Worm (Caenorhabditis elegans) whole organism, young adult: ENCODE data around the gene nep-9.

Source experiments
- B0035.1 ChIP-seq: sonication (generic microtip); optimal IDR thresholded peaks from 2 replicates; lab custom pipeline; 2016; ENCODE audit warnings: missing genetic modification characterization, mild to moderate bottlenecking, missing compliant biosample characterization, missing genotype, missing genetic modification reagents
- C17E4.6 ChIP-seq: fragments of 200-800 bp; sonication (Bioruptor generic); IDR thresholded peaks from 2 replicates; pipeline ENCODE4 v1.3.6; 2022; ENCODE audit warnings: missing genetic modification reagents, missing genetic modification characterization, missing compliant biosample characterization
- F33H1.4 ChIP-seq: fragments of 200-800 bp; sonication (Bioruptor generic); IDR thresholded peaks from 2 replicates; pipeline ENCODE4 v1.3.6; 2022; ENCODE audit warnings: missing genetic modification reagents, missing genetic modification characterization, missing compliant biosample characterization
- T07F8.4 ChIP-seq: sonication (generic microtip); optimal IDR thresholded peaks from 2 replicates; lab custom pipeline; 2016; ENCODE audit warnings: mild to moderate bottlenecking, missing genetic modification characterization, moderate library complexity, missing compliant biosample characterization
- Y53G8AR.9 ChIP-seq: fragments of 200-800 bp; sonication (Bioruptor generic); conservative IDR thresholded peaks from 2 replicates; pipeline ENCODE4 v1.3.6; 2022; ENCODE audit warnings: missing genetic modification reagents, missing genetic modification characterization, missing compliant biosample characterization
- Y67H2A.10 ChIP-seq: fragments of 200-800 bp; sonication (Bioruptor generic); conservative IDR thresholded peaks from 2 replicates; pipeline ENCODE4 v1.3.6; 2022; ENCODE audit warnings: missing genetic modification reagents, missing genetic modification characterization, missing compliant biosample characterization
- ZK185.1 ChIP-seq: sonication (generic microtip); optimal IDR thresholded peaks from 2 replicates; lab custom pipeline; 2016; ENCODE audit warnings: mild to moderate bottlenecking, missing genetic modification characterization, missing compliant biosample characterization; ENCODE audit not compliant: poor library complexity, severe bottlenecking
- attf-5 ChIP-seq: fragments of 200-800 bp; sonication (Bioruptor generic); optimal IDR thresholded peaks from 2 replicates; lab custom pipeline; 2018; ENCODE audit warnings: mild to moderate bottlenecking, missing genetic modification characterization, missing compliant biosample characterization
- cebp-1 ChIP-seq, 2 experiments: fragments of 200-800 bp in 1 of 2; sonication (Bioruptor generic) in 1 of 2; sonication (generic microtip) in 1 of 2; IDR thresholded peaks in 1 of 2; optimal IDR thresholded peaks in 1 of 2; 2 replicates each; pipeline versions ENCODE4 v1.3.6 to Lab custom; 2017 to 2022; ENCODE audit warnings: missing compliant biosample characterization in 2 of 2, missing genetic modification characterization in 2 of 2, mild to moderate bottlenecking in 1 of 2, missing genetic modification reagents in 1 of 2, moderate library complexity in 1 of 2
- cebp-2 ChIP-seq: fragments of 200-800 bp; sonication (Bioruptor generic); IDR thresholded peaks from 2 replicates; pipeline ENCODE4 v1.3.6; 2022; ENCODE audit warnings: missing genetic modification characterization, missing compliant biosample characterization
- ceh-40 ChIP-seq: fragments of 200-800 bp; sonication (Bioruptor generic); IDR thresholded peaks from 2 replicates; pipeline ENCODE4 v1.3.6; 2022; ENCODE audit warnings: missing genetic modification characterization, missing compliant biosample characterization
- dpl-1 ChIP-seq: fragments of 150-350 bp; optimal IDR thresholded peaks from 2 replicates; lab custom pipeline; 2014; ENCODE audit warnings: missing biosample characterization, missing genetic modification reagents, missing genetic modification characterization
- hmg-1.2 ChIP-seq: fragments of 200-800 bp; sonication (Bioruptor generic); IDR thresholded peaks from 2 replicates; pipeline ENCODE4 v1.3.6; 2022; ENCODE audit warnings: missing genetic modification reagents, missing genetic modification characterization, missing compliant biosample characterization
- lin-35 ChIP-seq, 3 experiments: fragments of 150-350 bp in 2 of 3; sonication (generic microtip) in 1 of 3; optimal IDR thresholded peaks; 2 replicates each; lab custom pipeline; 2014 to 2018; ENCODE audit warnings: missing biosample characterization in 3 of 3, missing genetic modification characterization in 3 of 3, missing genetic modification reagents in 3 of 3
- lsl-1 ChIP-seq: fragments of 200-800 bp; sonication (Bioruptor generic); optimal IDR thresholded peaks from 2 replicates; lab custom pipeline; 2018; ENCODE audit warnings: mild to moderate bottlenecking, missing genetic modification characterization, moderate library complexity, missing compliant biosample characterization
- lsy-27 ChIP-seq: sonication (generic microtip); optimal IDR thresholded peaks from 2 replicates; lab custom pipeline; 2017; ENCODE audit warnings: missing genetic modification characterization, mild to moderate bottlenecking, missing compliant biosample characterization, antibody characterized with exemption, missing genotype, borderline replicate concordance; ENCODE audit not compliant: insufficient read depth
- madf-3 ChIP-seq: fragments of 200-800 bp; sonication (Bioruptor generic); IDR thresholded peaks from 2 replicates; pipeline ENCODE4 v1.3.6; 2022; ENCODE audit warnings: missing genetic modification reagents, missing genetic modification characterization, missing compliant biosample characterization
- madf-6 ChIP-seq: fragments of 200-800 bp; sonication (Bioruptor generic); IDR thresholded peaks from 2 replicates; pipeline ENCODE4 v1.3.6; 2022; ENCODE audit warnings: missing genetic modification reagents, missing genetic modification characterization, missing compliant biosample characterization
- mel-28 ChIP-seq: sonication (generic microtip); optimal IDR thresholded peaks from 2 replicates; lab custom pipeline; 2016; ENCODE audit warnings: borderline replicate concordance, mild to moderate bottlenecking, missing genetic modification characterization, missing compliant biosample characterization
- mxl-1 ChIP-seq: sonication (generic microtip); optimal IDR thresholded peaks from 2 replicates; lab custom pipeline; 2016; ENCODE audit warnings: missing genetic modification characterization, missing compliant biosample characterization
- nfya-1 ChIP-seq: sonication (generic microtip); optimal IDR thresholded peaks from 2 replicates; lab custom pipeline; 2017; ENCODE audit warnings: antibody characterized with exemption, missing compliant biosample characterization, missing genetic modification characterization, borderline replicate concordance; ENCODE audit not compliant: insufficient read depth
- rec-8 ChIP-seq, 2 experiments: sonication (generic microtip); optimal IDR thresholded peaks; 2 replicates each; lab custom pipeline; 2016; ENCODE audit warnings: mild to moderate bottlenecking in 2 of 2, missing genetic modification characterization in 2 of 2, missing genetic modification reagents in 2 of 2, missing genotype in 2 of 2, missing biosample characterization in 1 of 2, missing compliant biosample characterization in 1 of 2, moderate library complexity in 1 of 2
- snpc-1.3 ChIP-seq: sonication (generic microtip); optimal IDR thresholded peaks from 2 replicates; lab custom pipeline; 2017; ENCODE audit warnings: missing genetic modification characterization, mild to moderate bottlenecking, missing compliant biosample characterization, antibody characterized with exemption, moderate library complexity, missing genotype, missing genetic modification reagents; ENCODE audit not compliant: insufficient read depth
- snpc-4 ChIP-seq, 5 experiments: fragments of 150-350 bp in 1 of 5; sonication (generic microtip) in 4 of 5; optimal IDR thresholded peaks; 2 replicates each; lab custom pipeline; 2014 to 2018; ENCODE audit warnings: missing genetic modification characterization in 5 of 5, missing biosample characterization in 3 of 5, antibody characterized with exemption in 2 of 5, mild to moderate bottlenecking in 2 of 5, missing compliant biosample characterization in 2 of 5, missing genotype in 2 of 5, moderate library complexity in 2 of 5, missing genetic modification reagents in 1 of 5
- somi-1 ChIP-seq: fragments of 200-800 bp; sonication (Bioruptor generic); optimal IDR thresholded peaks from 2 replicates; lab custom pipeline; 2018; ENCODE audit warnings: mild to moderate bottlenecking, missing genetic modification characterization, missing compliant biosample characterization
- sptf-2 ChIP-seq: fragments of 200-800 bp; sonication (Bioruptor generic); optimal IDR thresholded peaks from 2 replicates; lab custom pipeline; 2018; ENCODE audit warnings: mild to moderate bottlenecking, missing genetic modification characterization, missing compliant biosample characterization
- tlf-1 ChIP-seq: fragments of 200-800 bp; sonication (Bioruptor generic); optimal IDR thresholded peaks from 2 replicates; lab custom pipeline; 2018; ENCODE audit warnings: mild to moderate bottlenecking, missing genetic modification characterization, missing compliant biosample characterization
- xnd-1 ChIP-seq: sonication (generic microtip); optimal IDR thresholded peaks from 2 replicates; lab custom pipeline; 2016; ENCODE audit warnings: missing genotype, missing genetic modification reagents, missing genetic modification characterization, missing compliant biosample characterization
- ztf-18 ChIP-seq: sonication (generic microtip); optimal IDR thresholded peaks from 2 replicates; lab custom pipeline; 2016; ENCODE audit warnings: missing genotype, mild to moderate bottlenecking, missing genetic modification characterization, missing compliant biosample characterization
- ztf-26 ChIP-seq: sonication (generic microtip); optimal IDR thresholded peaks from 2 replicates; lab custom pipeline; 2017; ENCODE audit warnings: missing genetic modification characterization, missing compliant biosample characterization

The nep-9 gene

DNA sequence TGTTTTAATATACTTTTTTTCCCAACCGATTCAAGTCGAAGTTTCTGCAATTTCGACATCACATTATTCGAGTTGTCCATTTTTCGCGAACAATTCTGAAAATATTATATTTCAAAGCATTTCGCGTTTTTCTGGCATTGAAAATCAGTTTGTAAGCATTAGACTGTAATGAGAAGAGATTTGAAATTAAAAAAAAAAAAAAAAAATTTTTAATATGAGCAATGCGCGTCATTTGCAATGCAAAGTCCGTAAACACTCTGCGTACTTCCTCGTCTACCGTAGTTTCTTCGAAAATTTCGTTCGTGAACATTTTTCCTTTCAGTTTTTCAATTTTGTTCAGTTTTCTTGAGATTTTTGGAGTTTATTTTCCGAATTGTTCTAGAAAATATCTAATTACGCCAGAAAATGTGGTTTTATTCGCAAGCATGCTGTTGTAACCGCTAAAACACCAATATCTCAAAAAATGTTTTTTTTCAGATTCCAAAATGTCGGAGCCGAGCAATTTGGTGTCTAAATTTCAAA, 46.2 kb upstream of the nep-9 start, which contains the start of the genes C16C8.5 and C16C8.16:
C16C8.5 (minus strand) TSS at position 101 of the 522 bp plus-strand sequence.
C16C8.16 (plus strand) TSS at position 472 of the 522 bp plus-strand sequence.
- TF ChIP-seq madf-6 (GFP tag; lab: Robert Waterston, UW), result peak; percentile 21; the same call in 1 of the 2 replicates
- TF ChIP-seq lsl-1 (GFP tag; lab: Kevin White, UChicago), result peak; percentile 71
- no peak for TF ChIP-seq C17E4.6

DNA sequence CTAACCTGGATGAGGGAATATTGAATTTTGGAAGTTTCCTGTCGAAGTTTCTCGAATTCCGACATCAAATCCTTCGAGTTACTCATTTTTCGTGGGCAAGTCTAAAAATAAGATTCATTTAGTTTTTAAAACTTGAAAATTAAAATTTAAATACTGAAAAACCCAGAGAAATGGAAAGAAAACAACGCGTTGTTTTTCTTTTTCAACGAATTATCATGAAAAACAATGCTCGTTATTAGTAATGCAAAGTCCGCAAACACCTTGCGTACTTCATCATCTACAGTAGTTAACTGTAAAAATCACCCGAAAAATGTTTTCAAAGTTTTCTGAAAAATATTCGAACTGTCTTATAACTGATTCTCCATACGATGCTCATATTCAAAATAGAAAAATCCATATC, 45.2 kb upstream of the nep-9 start, which contains the start of gene C16C8.4:
C16C8.4 (minus strand) TSS at position 101 of the 400 bp plus-strand sequence.
- no peak for TF ChIP-seq mxl-1 (tag; lab: Kevin White, UChicago)
- TF ChIP-seq lsl-1 (GFP tag; lab: Kevin White, UChicago), result peak; percentile 58

DNA sequence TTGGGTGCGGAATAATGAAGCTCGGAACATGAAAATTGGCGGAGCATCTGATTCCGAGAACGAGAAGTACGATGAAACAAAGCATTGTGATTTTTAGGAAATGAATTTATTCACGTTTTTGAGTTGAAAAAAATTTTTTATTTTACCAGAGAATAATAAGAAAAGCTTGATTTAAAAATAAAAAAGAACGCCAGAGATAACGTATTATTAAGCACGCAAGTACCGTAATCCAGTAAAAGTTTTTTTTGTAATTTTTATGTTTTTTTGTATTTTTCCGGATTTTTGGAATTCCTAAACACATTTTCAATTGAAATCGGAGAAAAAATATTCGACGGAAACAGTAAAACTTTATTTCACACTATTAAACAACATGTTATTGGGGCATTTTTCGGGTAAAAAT, 44.0 kb upstream of the nep-9 start, which contains the start of gene C16C8.22:
C16C8.22 (minus strand) TSS at position 101 of the 400 bp plus-strand sequence.
- TF ChIP-seq ZK185.1 (tag; lab: Kevin White, UChicago), result no peak
- no peak for TF ChIP-seq lin-35 (GFP tag; optimal IDR thresholded peaks at IDR 0.05; lab: Kevin White, UChicago)
- TF ChIP-seq ztf-26 (tag; lab: Kevin White, UChicago), result no peak
- TF ChIP-seq T07F8.4 (tag; lab: Kevin White, UChicago), result no peak
- TF ChIP-seq tlf-1 (GFP tag; lab: Kevin White, UChicago), result no peak
- no peak for TF ChIP-seq ztf-18
- no peak for TF ChIP-seq ceh-40 (GFP tag; lab: Robert Waterston, UW)
- no peak for TF ChIP-seq sptf-2 (GFP tag; lab: Kevin White, UChicago)
- TF ChIP-seq hmg-1.2 (GFP tag; lab: Robert Waterston, UW), result no peak
- TF ChIP-seq B0035.1 (tag; lab: Kevin White, UChicago), result no peak
- no peak for TF ChIP-seq Y67H2A.10 (GFP tag; lab: Robert Waterston, UW)
- TF ChIP-seq cebp-1 (GFP tag; IDR thresholded peaks at IDR 0.05; lab: Robert Waterston, UW), result no peak
- no peak for TF ChIP-seq cebp-1 (tag; optimal IDR thresholded peaks at IDR 0.05; lab: Kevin White, UChicago)
- no peak for TF ChIP-seq snpc-4 (GFP tag; optimal IDR thresholded peaks at IDR 0.05; lab: Kevin White, UChicago)
- no peak for TF ChIP-seq snpc-4 (tag; optimal IDR thresholded peaks at IDR 0.05; lab: Kevin White, UChicago)
- no peak for TF ChIP-seq Y53G8AR.9 (GFP tag; lab: Robert Waterston, UW)
- TF ChIP-seq snpc-1.3 (tag; lab: Kevin White, UChicago), result no peak
- TF ChIP-seq lsy-27 (tag; lab: Kevin White, UChicago), result no peak
- no peak for TF ChIP-seq cebp-2 (GFP tag; lab: Robert Waterston, UW)

DNA sequence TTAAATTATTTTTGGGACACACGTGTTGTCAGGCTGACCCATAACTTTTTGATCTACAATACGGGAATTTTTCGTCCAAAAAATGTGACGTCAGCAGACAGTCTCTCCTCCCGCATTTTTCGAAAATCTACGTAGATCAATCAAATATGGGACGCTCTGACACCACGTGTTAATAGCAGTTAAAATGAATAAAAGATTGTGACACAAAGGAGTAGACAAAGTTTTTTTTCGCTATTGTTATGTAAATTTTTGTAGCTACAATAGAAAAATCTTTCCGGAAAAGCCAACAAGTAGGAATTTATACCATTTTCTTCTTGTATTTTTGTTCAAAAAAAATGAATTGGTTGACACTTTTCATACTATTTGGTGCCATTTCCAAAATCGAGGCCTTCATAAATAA, 42.3 kb upstream of the nep-9 start, which contains the start of gene C16C8.27:
C16C8.27 (plus strand) TSS at position 301 of the 400 bp plus-strand sequence.
- no peak for TF ChIP-seq rec-8 (tag; optimal IDR thresholded peaks at IDR 0.05; lab: Kevin White, UChicago)
- no peak for TF ChIP-seq F33H1.4 (GFP tag; lab: Robert Waterston, UW)
- no peak for TF ChIP-seq nfya-1 (tag; lab: Kevin White, UChicago)
- TF ChIP-seq dpl-1 (GFP tag; lab: Kevin White, UChicago), result no peak
- TF ChIP-seq attf-5 (GFP tag; lab: Kevin White, UChicago), result no peak
- no peak for TF ChIP-seq madf-3 (GFP tag; lab: Robert Waterston, UW)
- TF ChIP-seq mel-28, result no peak
- no peak for TF ChIP-seq ceh-40 (GFP tag; lab: Robert Waterston, UW)
- no peak for TF ChIP-seq lsl-1 (GFP tag; lab: Kevin White, UChicago)
- no peak for TF ChIP-seq xnd-1 (tag; lab: Kevin White, UChicago)
- TF ChIP-seq somi-1 (GFP tag; lab: Kevin White, UChicago), result no peak
- TF ChIP-seq, all 124 proteins: peak for 0
